Fruit fly (Drosophila melanogaster): ENCODE data around the gene Tango14.
A peak's percentile ranks its signal among the peaks of the same experiment; 100 is the strongest.

The Tango14 gene

dm6 chr2L:1142730-1143281 lies 15.7 kb upstream of the Tango14 start, which contains the start of gene MFS3 (continued):
- TF ChIP-seq Sox15 (GFP tag; optimal IDR thresholded peaks at IDR 0.05): no peak
- TF ChIP-seq Blimp-1 (GFP tag; optimal IDR thresholded peaks at IDR 0.05): no peak
- peak; percentile 39 for TF ChIP-seq esn (GFP tag; optimal IDR thresholded peaks at IDR 0.05)
- no peak for TF ChIP-seq Hr38 (GFP tag; optimal IDR thresholded peaks at IDR 0.05)
- TF ChIP-seq Gug (GFP tag; IDR thresholded peaks at IDR 0.05): no peak
- peak; percentile 89 for TF ChIP-seq CG6276 (GFP tag; optimal IDR thresholded peaks at IDR 0.05)
- TF ChIP-seq Hr39 (GFP tag; optimal IDR thresholded peaks at IDR 0.05): no peak
- no peak for TF ChIP-seq CG1621 (tag; optimal IDR thresholded peaks at IDR 0.05)
- TF ChIP-seq CG15336 (GFP tag; IDR thresholded peaks at IDR 0.05): 0 out of 2 replicates have a peak, but pooled peaks have one; percentile 17
- no peak for TF ChIP-seq lz (GFP tag; optimal IDR thresholded peaks at IDR 0.05)
- TF ChIP-seq CG10669 (GFP tag; optimal IDR thresholded peaks at IDR 0.05): no peak
- TF ChIP-seq spab (GFP tag; optimal IDR thresholded peaks at IDR 0.05): no peak
- no peak for TF ChIP-seq CG32006 (GFP tag; optimal IDR thresholded peaks at IDR 0.05)
- TF ChIP-seq CG3919 (GFP tag; optimal IDR thresholded peaks at IDR 0.05): peak; percentile 19
- TF ChIP-seq CG16779 (tag; optimal IDR thresholded peaks at IDR 0.05): no peak
- TF ChIP-seq Smox (GFP tag; optimal IDR thresholded peaks at IDR 0.05): no peak
- TF ChIP-seq svp (GFP tag): peak; percentile 68
- no peak for TF ChIP-seq CG8119 (GFP tag; IDR thresholded peaks at IDR 0.05)
- TF ChIP-seq CG8319 (GFP tag; optimal IDR thresholded peaks at IDR 0.05): no peak
- TF ChIP-seq achi (GFP tag; optimal IDR thresholded peaks at IDR 0.05): no peak
- TF ChIP-seq CG11294 (GFP tag; IDR thresholded peaks at IDR 0.05): no peak
- TF ChIP-seq Lpt (GFP tag; optimal IDR thresholded peaks at IDR 0.05): no peak
- no peak for TF ChIP-seq Hr4 (GFP tag; optimal IDR thresholded peaks at IDR 0.05)
- no peak for TF ChIP-seq cyc (GFP tag; optimal IDR thresholded peaks at IDR 0.05)
- no peak for TF ChIP-seq CG34406 (GFP tag; optimal IDR thresholded peaks at IDR 0.05)
- TF ChIP-seq Sox102F (GFP tag; optimal IDR thresholded peaks at IDR 0.05): no peak
- TF ChIP-seq dac (GFP tag; optimal IDR thresholded peaks at IDR 0.05): no peak
- TF ChIP-seq CG4318 (GFP tag; optimal IDR thresholded peaks at IDR 0.05): no peak
- no peak for TF ChIP-seq Ets21C (GFP tag; optimal IDR thresholded peaks at IDR 0.05)
- TF ChIP-seq Eip93F (GFP tag; optimal IDR thresholded peaks at IDR 0.05): no peak
- TF ChIP-seq CG6808 (GFP tag; optimal IDR thresholded peaks at IDR 0.05): no peak

- TF ChIP-seq Smox (GFP tag; optimal IDR thresholded peaks at IDR 0.05) (no peak), Hr38 (GFP tag; optimal IDR thresholded peaks at IDR 0.05) (no peak), CG10631 (GFP tag; optimal IDR thresholded peaks at IDR 0.05) (no peak), Eip93F (GFP tag; optimal IDR thresholded peaks at IDR 0.05) (no peak), lz (GFP tag; optimal IDR thresholded peaks at IDR 0.05) (no peak), CG4318 (GFP tag; optimal IDR thresholded peaks at IDR 0.05) (no peak), Sox15 (GFP tag; optimal IDR thresholded peaks at IDR 0.05) (no peak), CG1621 (tag; optimal IDR thresholded peaks at IDR 0.05) (no peak), Ets21C (GFP tag; optimal IDR thresholded peaks at IDR 0.05) (no peak), CG6854 (GFP tag; optimal IDR thresholded peaks at IDR 0.05) (no peak), ss (GFP tag; optimal IDR thresholded peaks at IDR 0.05) (no peak), CG7368 (GFP tag; optimal IDR thresholded peaks at IDR 0.05) (no peak)
Measured at dm6 chr2L:1143286-1143685, 15.2 kb upstream of the Tango14 start.

- TF ChIP-seq CG7368 (GFP tag; optimal IDR thresholded peaks at IDR 0.05) (peak; percentile 60), cyc (GFP tag; optimal IDR thresholded peaks at IDR 0.05) (peak; percentile 91), Eip93F (GFP tag; optimal IDR thresholded peaks at IDR 0.05) (peak; percentile 93), ss (GFP tag; optimal IDR thresholded peaks at IDR 0.05) (no peak), CG11762 (GFP tag; optimal IDR thresholded peaks at IDR 0.05; ENCODE audit: insufficient read depth) (peak; percentile 49), esn (GFP tag; optimal IDR thresholded peaks at IDR 0.05) (peak; percentile 94), CG9139 (GFP tag; optimal IDR thresholded peaks at IDR 0.05) (no peak), CG8119 (GFP tag; IDR thresholded peaks at IDR 0.05) (peak; percentile 64), Met (GFP tag; optimal IDR thresholded peaks at IDR 0.05) (peak; percentile 92), lz (GFP tag; optimal IDR thresholded peaks at IDR 0.05) (peak; percentile 91), CG11902 (GFP tag; optimal IDR thresholded peaks at IDR 0.05) (peak; percentile 65), eg (GFP tag; IDR thresholded peaks at IDR 0.05) (peak; percentile 57; the same call in 2 of the 3 replicates), CG32006 (GFP tag; optimal IDR thresholded peaks at IDR 0.05) (peak; percentile 61), CG1621 (tag; optimal IDR thresholded peaks at IDR 0.05) (peak; percentile 52), achi (GFP tag; optimal IDR thresholded peaks at IDR 0.05) (peak; percentile 74), CG6276 (GFP tag; optimal IDR thresholded peaks at IDR 0.05) (no peak), dsx (GFP tag; optimal IDR thresholded peaks at IDR 0.05; ENCODE audit: poor library complexity, severe bottlenecking) (peak; percentile 70), pdm3 (GFP tag; optimal IDR thresholded peaks at IDR 0.05) (peak; percentile 83), topi (GFP tag; optimal IDR thresholded peaks at IDR 0.05) (peak; percentile 91), CG34406 (GFP tag; optimal IDR thresholded peaks at IDR 0.05) (peak; percentile 74)
Measured at dm6 chr2L:1144371-1145360, 13.8 kb upstream of the Tango14 start.
